Worm (Caenorhabditis elegans): ENCODE measurements around the gene lron-15.

DNA sequence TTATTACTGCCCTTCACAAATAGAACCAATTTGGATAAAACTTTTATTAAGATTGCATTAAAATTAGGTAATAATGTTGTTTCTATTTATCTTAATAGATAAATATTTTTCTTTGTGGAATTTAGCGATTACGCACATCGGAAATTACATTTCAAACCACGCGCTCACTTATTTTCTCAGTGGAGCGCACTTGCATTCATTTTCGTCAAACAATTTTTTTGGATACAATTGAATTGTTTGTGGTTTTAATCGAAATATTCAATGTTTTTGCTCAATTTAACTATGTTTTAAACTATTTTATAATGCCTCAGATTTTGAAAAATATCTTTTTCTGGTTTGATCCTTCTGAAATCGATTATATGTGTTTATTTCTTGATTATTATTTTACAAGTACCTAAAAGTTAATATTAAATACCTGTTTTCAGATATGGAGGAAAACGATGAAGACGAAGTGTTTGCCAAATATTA is 8.7 kb downstream of the lron-15 start, which contains the start of gene utp-20:
- TF ChIP-seq cog-1 (tag; optimal IDR thresholded peaks at IDR 0.05) (peak; percentile 14), flt-1 (GFP tag; IDR thresholded peaks at IDR 0.05) (no peak), ref-1 (GFP tag; conservative IDR thresholded peaks at IDR 0.05) (no peak), ztf-23 (GFP tag; IDR thresholded peaks at IDR 0.05) (no peak), tab-1 (GFP tag; IDR thresholded peaks at IDR 0.05) (no peak), klf-2 (GFP tag; conservative IDR thresholded peaks at IDR 0.05) (no peak), ztf-29 (GFP tag; IDR thresholded peaks at IDR 0.05) (no peak), med-1 (GFP tag; optimal IDR thresholded peaks at IDR 0.05; ENCODE audit: insufficient read depth) (no peak)

All from whole organism, midembryonic.